Worm (Caenorhabditis elegans) whole organism, mixed stage, embryonic: ENCODE data around the gene srw-1.

Experiments used
- bed-3 ChIP-seq: fragments of 200-800 bp; sonication (Bioruptor generic); optimal IDR thresholded peaks from 3 replicates; lab custom pipeline; 2018; ENCODE audit warnings: mild to moderate bottlenecking, missing genetic modification characterization, moderate library complexity, missing compliant biosample characterization
- blmp-1 ChIP-seq: fragments of 150-350 bp; optimal IDR thresholded peaks from 2 replicates; lab custom pipeline; 2014; ENCODE audit warnings: missing biosample characterization, missing genetic modification characterization
- ceh-39 ChIP-seq: fragments of 150-350 bp; optimal IDR thresholded peaks from 2 replicates; lab custom pipeline; 2014; ENCODE audit warnings: missing biosample characterization, missing genetic modification characterization
- ceh-43 ChIP-seq: fragments of 200-800 bp; sonication (Bioruptor generic); optimal IDR thresholded peaks from 2 replicates; lab custom pipeline; 2018; ENCODE audit warnings: mild to moderate bottlenecking, missing genetic modification characterization, moderate library complexity, missing compliant biosample characterization
- ceh-83 ChIP-seq: fragments of 200-800 bp; sonication (Bioruptor generic); optimal IDR thresholded peaks from 2 replicates; lab custom pipeline; 2018; ENCODE audit warnings: mild to moderate bottlenecking, missing genetic modification characterization, missing compliant biosample characterization
- ces-1 ChIP-seq: fragments of 150-350 bp; optimal IDR thresholded peaks from 2 replicates; lab custom pipeline; 2014; ENCODE audit warnings: missing biosample characterization, missing genetic modification reagents, missing genetic modification characterization
- cnd-1 ChIP-seq: fragments of 200-800 bp; sonication (Bioruptor generic); optimal IDR thresholded peaks from 2 replicates; lab custom pipeline; 2018; ENCODE audit warnings: mild to moderate bottlenecking, missing genetic modification characterization, missing compliant biosample characterization
- drap-1 ChIP-seq: fragments of 200-800 bp; sonication (Bioruptor generic); optimal IDR thresholded peaks from 3 replicates; lab custom pipeline; 2018; ENCODE audit warnings: mild to moderate bottlenecking, missing genetic modification characterization, missing compliant biosample characterization
- elt-1 ChIP-seq: sonication (generic microtip); optimal IDR thresholded peaks from 2 replicates; lab custom pipeline; 2017; ENCODE audit warnings: missing genetic modification characterization, mild to moderate bottlenecking, missing compliant biosample characterization, antibody characterized with exemption, moderate library complexity, borderline replicate concordance; ENCODE audit not compliant: insufficient read depth
- flh-1 ChIP-seq: fragments of 200-800 bp; sonication (Bioruptor generic); optimal IDR thresholded peaks from 2 replicates; lab custom pipeline; 2018; ENCODE audit warnings: mild to moderate bottlenecking, missing genetic modification characterization, moderate library complexity, missing compliant biosample characterization
- ham-2 ChIP-seq: fragments of 200-800 bp; sonication (Bioruptor generic); optimal IDR thresholded peaks from 2 replicates; lab custom pipeline; 2018; ENCODE audit warnings: mild to moderate bottlenecking, missing genetic modification characterization, missing compliant biosample characterization
- lin-13 ChIP-seq: fragments of 150-350 bp; optimal IDR thresholded peaks from 2 replicates; lab custom pipeline; 2014; ENCODE audit warnings: missing biosample characterization, missing genetic modification characterization
- lin-32 ChIP-seq: fragments of 200-800 bp; sonication (Bioruptor generic); optimal IDR thresholded peaks from 2 replicates; lab custom pipeline; 2018; ENCODE audit warnings: mild to moderate bottlenecking, missing genetic modification characterization, missing compliant biosample characterization
- lsy-2 ChIP-seq: fragments of 150-350 bp; optimal IDR thresholded peaks from 2 replicates; lab custom pipeline; 2014; ENCODE audit warnings: missing biosample characterization, missing genetic modification characterization
- mab-5 ChIP-seq: fragments of 150-350 bp; optimal IDR thresholded peaks from 2 replicates; lab custom pipeline; 2014; ENCODE audit warnings: missing biosample characterization, missing genetic modification characterization
- mep-1 ChIP-seq: fragments of 150-350 bp; optimal IDR thresholded peaks from 2 replicates; lab custom pipeline; 2017; ENCODE audit warnings: missing biosample characterization, missing genetic modification reagents, missing genetic modification characterization, inconsistent platforms
- nhr-12 ChIP-seq: fragments of 150-350 bp; optimal IDR thresholded peaks from 2 replicates; lab custom pipeline; 2014; ENCODE audit warnings: missing biosample characterization, missing genetic modification characterization
- nhr-2 ChIP-seq: fragments of 150-350 bp; optimal IDR thresholded peaks from 2 replicates; lab custom pipeline; 2014; ENCODE audit warnings: missing biosample characterization, missing genetic modification characterization
- nhr-237 ChIP-seq: fragments of 150-350 bp; optimal IDR thresholded peaks from 2 replicates; lab custom pipeline; 2014; ENCODE audit warnings: missing biosample characterization, missing genetic modification characterization
- nhr-28 ChIP-seq: fragments of 150-350 bp; optimal IDR thresholded peaks from 2 replicates; lab custom pipeline; 2014; ENCODE audit warnings: missing biosample characterization, missing genetic modification characterization
- nhr-76 ChIP-seq: sonication (generic microtip); optimal IDR thresholded peaks from 2 replicates; lab custom pipeline; 2017; ENCODE audit warnings: missing biosample characterization, missing genetic modification characterization
- pha-4 ChIP-seq: fragments of 150-350 bp; optimal IDR thresholded peaks from 2 replicates; lab custom pipeline; 2018; ENCODE audit warnings: missing biosample characterization, missing genetic modification reagents, missing genetic modification characterization
- sem-2 ChIP-seq: fragments of 200-800 bp; sonication (Bioruptor generic); optimal IDR thresholded peaks from 2 replicates; lab custom pipeline; 2018; ENCODE audit warnings: mild to moderate bottlenecking, missing genetic modification characterization, missing compliant biosample characterization
- snpc-4 ChIP-seq: fragments of 150-350 bp; optimal IDR thresholded peaks from 2 replicates; lab custom pipeline; 2014; ENCODE audit warnings: missing biosample characterization, missing genetic modification characterization
- sptf-1 ChIP-seq: sonication (generic microtip); optimal IDR thresholded peaks from 2 replicates; lab custom pipeline; 2017; ENCODE audit warnings: mild to moderate bottlenecking, missing genetic modification characterization, moderate library complexity, missing compliant biosample characterization
- tbx-8 ChIP-seq: fragments of 200-800 bp; sonication (Bioruptor generic); optimal IDR thresholded peaks from 2 replicates; lab custom pipeline; 2018; ENCODE audit warnings: mild to moderate bottlenecking, missing genetic modification characterization, moderate library complexity, missing compliant biosample characterization
- unc-120 ChIP-seq: sonication (generic microtip); optimal IDR thresholded peaks from 2 replicates; lab custom pipeline; 2017; ENCODE audit warnings: missing genetic modification characterization, missing compliant biosample characterization; ENCODE audit not compliant: poor library complexity, severe bottlenecking
- unc-62 ChIP-seq: fragments of 150-350 bp; optimal IDR thresholded peaks from 2 replicates; lab custom pipeline; 2014; ENCODE audit warnings: missing biosample characterization, missing genetic modification reagents, missing genetic modification characterization
- zip-8 ChIP-seq: fragments of 150-350 bp; optimal IDR thresholded peaks from 2 replicates; lab custom pipeline; 2014; ENCODE audit warnings: missing biosample characterization, missing genetic modification characterization

Gene srw-1

ce11 chrV:15153277-15153676, 44.8 kb upstream of the srw-1 start, which contains the start of gene srh-55:
TSS of gene srh-55 (plus strand) at chrV:15153577.
- TF ChIP-seq ceh-83 (GFP tag; lab: Kevin White, UChicago) (no peak), pha-4 (tag; lab: Kevin White, UChicago) (no peak), nhr-76 (no peak)

- TF ChIP-seq drap-1 (GFP tag; lab: Kevin White, UChicago) (no peak), nhr-2 (no peak), elt-1 (tag; lab: Kevin White, UChicago) (no peak), tbx-8 (no peak), cnd-1 (tag; lab: Kevin White, UChicago) (no peak), snpc-4 (tag; lab: Kevin White, UChicago) (no peak), bed-3 (GFP tag; lab: Kevin White, UChicago) (no peak), unc-120 (no peak), lsy-2 (tag; lab: Kevin White, UChicago) (no peak)
Observed at ce11 chrV:15156504-15156903, 41.6 kb upstream of the srw-1 start.

ce11 chrV:15158691-15159090, 39.4 kb upstream of the srw-1 start, which contains the start of gene str-45:
TSS of gene str-45 (plus strand) at chrV:15158991.
- TF ChIP-seq unc-62 (GFP tag; lab: Kevin White, UChicago) (no peak), bed-3 (GFP tag; lab: Kevin White, UChicago) (no peak), lin-13 (tag; lab: Kevin White, UChicago) (no peak), nhr-76 (no peak)

DNA sequence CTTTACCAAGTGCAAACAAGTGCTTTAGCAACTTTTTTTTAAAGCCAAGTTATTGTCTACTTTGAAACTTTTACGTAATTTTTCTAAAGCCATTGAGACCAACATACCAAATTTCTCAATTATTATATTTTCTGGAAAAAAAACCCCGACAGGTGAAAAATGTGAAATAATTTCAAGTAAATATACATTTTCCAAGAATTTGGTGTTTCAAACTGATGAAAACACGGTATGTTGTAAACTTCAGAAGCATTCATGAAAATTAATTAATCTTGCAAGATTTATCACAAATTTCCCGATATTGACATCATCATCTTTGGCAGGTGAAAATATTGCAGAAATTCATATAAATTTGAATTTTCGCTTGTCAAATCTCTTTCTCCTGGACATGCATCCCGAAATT, 35.4 kb upstream of the srw-1 start, which contains the start of gene srz-11:
srz-11 (plus strand) TSS at position 386 of the 400 bp plus-strand sequence.
- TF ChIP-seq flh-1 (no peak), unc-62 (GFP tag; lab: Kevin White, UChicago) (no peak), ceh-39 (tag; lab: Kevin White, UChicago) (no peak), cnd-1 (tag; lab: Kevin White, UChicago) (no peak), ham-2 (GFP tag; lab: Kevin White, UChicago) (no peak), drap-1 (GFP tag; lab: Kevin White, UChicago) (no peak), elt-1 (tag; lab: Kevin White, UChicago) (no peak), sptf-1 (tag; lab: Kevin White, UChicago) (no peak), sem-2 (GFP tag; lab: Kevin White, UChicago) (no peak), nhr-237 (no peak), zip-8 (tag; lab: Kevin White, UChicago) (no peak), tbx-8 (no peak), nhr-2 (no peak), nhr-76 (no peak), nhr-12 (no peak), ces-1 (GFP tag; lab: Kevin White, UChicago) (no peak), blmp-1 (tag; lab: Kevin White, UChicago) (no peak), nhr-28 (tag; lab: Kevin White, UChicago) (no peak), lin-32 (GFP tag; lab: Kevin White, UChicago) (no peak), mep-1 (tag; lab: Kevin White, UChicago) (no peak)

DNA sequence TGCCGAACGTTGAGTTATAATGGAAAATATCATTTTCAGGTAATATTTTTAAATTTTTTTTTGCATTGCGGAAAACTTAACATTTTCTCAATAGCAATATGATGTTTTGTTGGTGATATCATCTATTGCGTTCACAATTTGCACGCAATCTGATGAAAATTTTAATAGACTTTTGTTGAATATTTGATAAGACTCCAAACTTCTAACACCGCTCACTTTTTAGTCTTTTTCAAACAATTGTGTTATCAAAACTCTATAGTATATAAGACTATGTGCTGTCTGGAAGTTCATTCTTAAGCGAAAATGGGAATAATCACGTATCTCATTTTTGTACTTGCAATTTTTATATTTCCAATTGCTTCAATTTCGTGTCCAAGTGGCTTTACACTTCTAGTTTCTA, 22.6 kb upstream of the srw-1 start, which contains the start of gene clec-47:
clec-47 (plus strand) TSS at position 301 of the 400 bp plus-strand sequence.
- TF ChIP-seq unc-120 (no peak), ceh-39 (tag; lab: Kevin White, UChicago) (no peak), ham-2 (GFP tag; lab: Kevin White, UChicago) (no peak), nhr-28 (tag; lab: Kevin White, UChicago) (no peak), mab-5 (tag; lab: Kevin White, UChicago) (no peak), snpc-4 (tag; lab: Kevin White, UChicago) (no peak), ceh-43 (GFP tag; lab: Kevin White, UChicago) (no peak)

DNA sequence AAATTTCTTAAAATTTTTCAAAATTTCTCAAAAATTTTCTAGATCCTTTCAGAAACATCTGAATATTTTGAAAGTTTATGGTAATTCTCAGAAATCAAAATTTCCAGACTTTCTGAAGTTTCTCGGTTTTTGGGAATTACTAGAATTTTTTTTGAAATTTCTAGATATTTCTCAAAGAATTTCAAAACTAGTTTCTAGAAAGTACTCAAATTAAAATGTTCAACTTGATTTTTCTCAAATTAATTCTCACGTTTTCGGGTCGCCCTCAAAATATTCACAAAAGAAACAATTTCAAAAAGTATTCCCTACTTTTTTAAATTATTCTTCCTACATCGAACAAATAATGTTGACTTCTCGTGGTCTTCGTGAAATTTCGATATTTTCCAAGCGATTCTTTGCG, 18.3 kb upstream of the srw-1 start, which contains the start of gene T09F5.10:
T09F5.10 (plus strand) TSS at position 301 of the 400 bp plus-strand sequence.
- TF ChIP-seq blmp-1 (tag; lab: Kevin White, UChicago) (no peak), ceh-43 (GFP tag; lab: Kevin White, UChicago) (no peak), drap-1 (GFP tag; lab: Kevin White, UChicago) (no peak), zip-8 (tag; lab: Kevin White, UChicago) (no peak), pha-4 (tag; lab: Kevin White, UChicago) (no peak), sptf-1 (tag; lab: Kevin White, UChicago) (no peak), ceh-83 (GFP tag; lab: Kevin White, UChicago) (no peak), lsy-2 (tag; lab: Kevin White, UChicago) (no peak), nhr-2 (no peak), elt-1 (tag; lab: Kevin White, UChicago) (no peak)
- TF ChIP-seq, all 35 proteins: peak for 0
